Fruit fly (Drosophila melanogaster): ENCODE results near the gene Acp32CD.

The Acp32CD gene

dm6 chr2L:11015320-11015719 lies at the start of gene Acp32CD:
TSS of gene Acp32CD (plus strand) at chr2L:11015620.
- TF ChIP-seq insv (optimal IDR thresholded peaks at IDR 0.05), result no peak
- TF ChIP-seq Myc (optimal IDR thresholded peaks at IDR 0.05), result no peak
- TF ChIP-seq h (optimal IDR thresholded peaks at IDR 0.05), result no peak
- no peak for TF ChIP-seq Sin3A (optimal IDR thresholded peaks at IDR 0.05)
- TF ChIP-seq psq (optimal IDR thresholded peaks at IDR 0.05), result no peak
- TF ChIP-seq ttk (optimal IDR thresholded peaks at IDR 0.05), result no peak

- TF ChIP-seq psq (optimal IDR thresholded peaks at IDR 0.05) (no peak), ttk (optimal IDR thresholded peaks at IDR 0.05) (no peak), Sin3A (optimal IDR thresholded peaks at IDR 0.05) (no peak), insv (optimal IDR thresholded peaks at IDR 0.05) (no peak), h (optimal IDR thresholded peaks at IDR 0.05) (no peak), Myc (optimal IDR thresholded peaks at IDR 0.05) (no peak)
Observed at dm6 chr2L:10965962-10966361, 49.5 kb upstream of the Acp32CD start.

dm6 chr2L:10967257-10968008 lies 48.0 kb upstream of the Acp32CD start:
- no peak for TF ChIP-seq psq (optimal IDR thresholded peaks at IDR 0.05)
- no peak for TF ChIP-seq ttk (optimal IDR thresholded peaks at IDR 0.05)
- no peak for TF ChIP-seq Myc (optimal IDR thresholded peaks at IDR 0.05)
- TF ChIP-seq Sin3A (optimal IDR thresholded peaks at IDR 0.05), result no peak
- TF ChIP-seq insv (optimal IDR thresholded peaks at IDR 0.05), result no peak
- TF ChIP-seq h (optimal IDR thresholded peaks at IDR 0.05), result no peak

- TF ChIP-seq ttk (optimal IDR thresholded peaks at IDR 0.05) (no peak), h (optimal IDR thresholded peaks at IDR 0.05) (no peak), Myc (optimal IDR thresholded peaks at IDR 0.05) (no peak), Sin3A (optimal IDR thresholded peaks at IDR 0.05) (no peak), insv (optimal IDR thresholded peaks at IDR 0.05) (no peak), psq (optimal IDR thresholded peaks at IDR 0.05) (no peak)
Observed at dm6 chr2L:10968009-10968383, 47.4 kb upstream of the Acp32CD start.

dm6 chr2L:10970134-10970533 lies 45.3 kb upstream of the Acp32CD start, which contains the start of the genes Tmem214 and YL-1:
TSS of gene Tmem214 (minus strand) at chr2L:10970275.
TSS of gene YL-1 (plus strand) at chr2L:10970443.
- TF ChIP-seq Myc (optimal IDR thresholded peaks at IDR 0.05), result no peak
- no peak for TF ChIP-seq ttk (optimal IDR thresholded peaks at IDR 0.05)
- no peak for TF ChIP-seq psq (optimal IDR thresholded peaks at IDR 0.05)
- no peak for TF ChIP-seq h (optimal IDR thresholded peaks at IDR 0.05)
- no peak for TF ChIP-seq insv (optimal IDR thresholded peaks at IDR 0.05)
- no peak for TF ChIP-seq Sin3A (optimal IDR thresholded peaks at IDR 0.05)

dm6 chr2L:10972224-10972623 lies 43.2 kb upstream of the Acp32CD start, which contains the start of gene CG16743:
TSS of gene CG16743 (plus strand) at chr2L:10972280.
- TF ChIP-seq Myc (optimal IDR thresholded peaks at IDR 0.05) (no peak), psq (optimal IDR thresholded peaks at IDR 0.05) (no peak), insv (optimal IDR thresholded peaks at IDR 0.05) (no peak), ttk (optimal IDR thresholded peaks at IDR 0.05) (no peak), Sin3A (optimal IDR thresholded peaks at IDR 0.05) (no peak), h (optimal IDR thresholded peaks at IDR 0.05) (no peak)

dm6 chr2L:10974638-10975037 lies 40.8 kb upstream of the Acp32CD start:
- no peak for TF ChIP-seq Sin3A (optimal IDR thresholded peaks at IDR 0.05)

dm6 chr2L:10975193-10975592 lies 40.2 kb upstream of the Acp32CD start, which contains the start of gene abo:
TSS of gene abo (minus strand) at chr2L:10975293.
- TF ChIP-seq h (optimal IDR thresholded peaks at IDR 0.05) (no peak), psq (optimal IDR thresholded peaks at IDR 0.05) (no peak)

- no peak for TF ChIP-seq insv (optimal IDR thresholded peaks at IDR 0.05)
- TF ChIP-seq ttk (optimal IDR thresholded peaks at IDR 0.05), result no peak
- no peak for TF ChIP-seq h (optimal IDR thresholded peaks at IDR 0.05)
- no peak for TF ChIP-seq Sin3A (optimal IDR thresholded peaks at IDR 0.05)
- no peak for TF ChIP-seq psq (optimal IDR thresholded peaks at IDR 0.05)
- no peak for TF ChIP-seq Myc (optimal IDR thresholded peaks at IDR 0.05)
Observed at dm6 chr2L:10976046-10976863, 39.2 kb upstream of the Acp32CD start, which contains the start of the genes ATPsynG and SCAR. TSS of gene ATPsynG (minus strand) at chr2L:10976399. TSS of gene SCAR (plus strand) at chr2L:10976772.

dm6 chr2L:10976864-10977586 lies 38.4 kb upstream of the Acp32CD start:
- TF ChIP-seq h (optimal IDR thresholded peaks at IDR 0.05) (no peak), psq (optimal IDR thresholded peaks at IDR 0.05) (no peak), Myc (optimal IDR thresholded peaks at IDR 0.05) (no peak), insv (optimal IDR thresholded peaks at IDR 0.05) (no peak), Sin3A (optimal IDR thresholded peaks at IDR 0.05) (no peak), ttk (optimal IDR thresholded peaks at IDR 0.05) (no peak)

- no peak for TF ChIP-seq psq (optimal IDR thresholded peaks at IDR 0.05)
Observed at dm6 chr2L:10986138-10986537, 29.3 kb upstream of the Acp32CD start.

dm6 chr2L:10987370-10987853 lies 28.0 kb upstream of the Acp32CD start, which contains the start of the genes piwi and CG12253:
TSS of gene piwi (minus strand) at chr2L:10987420.
TSS of gene CG12253 (plus strand) at chr2L:10987806.
- no peak for TF ChIP-seq h (optimal IDR thresholded peaks at IDR 0.05)
- TF ChIP-seq ttk (optimal IDR thresholded peaks at IDR 0.05), result no peak
- TF ChIP-seq insv (optimal IDR thresholded peaks at IDR 0.05), result no peak
- no peak for TF ChIP-seq Sin3A (optimal IDR thresholded peaks at IDR 0.05)
- no peak for TF ChIP-seq Myc (optimal IDR thresholded peaks at IDR 0.05)
- no peak for TF ChIP-seq psq (optimal IDR thresholded peaks at IDR 0.05)
